Fruit fly (Drosophila melanogaster) S2 (cell line): ENCODE measurements around the gene CG17026.

Experiments used
- CG8478 ChIP-seq: fragments of >200 bp; optimal IDR thresholded peaks from 2 replicates; lab custom pipeline; 2018
- CTCF ChIP-seq, 2 experiments: fragments of >200 bp; optimal IDR thresholded peaks; 2 replicates each; lab custom pipeline; 2018

DNA sequence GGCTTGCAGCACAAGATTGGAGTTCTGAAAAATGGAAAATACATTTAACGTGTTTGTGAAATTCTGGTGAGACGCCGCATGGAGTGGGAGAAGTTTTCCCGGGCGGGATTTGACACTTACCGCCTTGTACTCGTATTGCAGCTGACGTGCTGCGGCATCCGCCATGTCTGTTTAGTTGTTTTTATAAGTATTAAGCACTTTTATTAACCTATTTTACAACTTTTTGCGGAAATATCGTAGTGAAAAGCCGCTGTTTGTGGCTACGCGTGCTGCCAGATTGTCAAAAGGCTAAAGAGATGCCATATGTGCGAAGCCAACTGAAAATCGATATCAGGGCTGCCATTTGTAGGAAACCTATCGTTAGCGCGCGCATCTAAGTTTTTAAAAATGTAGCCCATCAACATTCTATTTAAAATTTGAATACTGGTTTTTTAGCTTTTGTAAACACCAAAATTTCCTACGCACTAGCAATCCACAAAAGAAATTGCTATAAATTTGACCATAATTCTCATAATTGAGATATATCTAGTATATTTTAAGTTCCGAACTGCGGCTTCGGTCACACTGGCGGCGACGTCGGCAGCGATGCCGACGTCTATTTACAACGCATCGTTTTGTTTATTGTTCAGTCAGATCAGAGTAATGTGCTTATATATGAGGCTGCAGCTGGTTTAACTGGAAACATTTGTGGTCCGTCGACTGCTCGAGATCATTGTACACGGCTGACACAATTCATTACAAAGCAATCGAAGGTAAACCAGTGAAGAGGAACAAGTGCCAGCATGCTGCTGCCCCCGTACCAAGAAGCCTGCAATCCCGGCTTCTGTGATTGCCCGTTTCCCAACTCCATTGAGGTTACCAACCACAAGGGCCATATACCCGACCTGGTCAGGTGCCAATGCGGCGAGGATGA is 7.3 kb upstream of the CG17026 start, which contains the start of the genes Brr2 and CG10516:
- TF ChIP-seq CG8478 (lab: Kevin White, UChicago): no peak
- peak in 1 of 2 experiments; percentile 32 for TF ChIP-seq CTCF (optimal IDR thresholded peaks at IDR 0.05; lab: Kevin White, UChicago)
